In the genomic region with DNA sequence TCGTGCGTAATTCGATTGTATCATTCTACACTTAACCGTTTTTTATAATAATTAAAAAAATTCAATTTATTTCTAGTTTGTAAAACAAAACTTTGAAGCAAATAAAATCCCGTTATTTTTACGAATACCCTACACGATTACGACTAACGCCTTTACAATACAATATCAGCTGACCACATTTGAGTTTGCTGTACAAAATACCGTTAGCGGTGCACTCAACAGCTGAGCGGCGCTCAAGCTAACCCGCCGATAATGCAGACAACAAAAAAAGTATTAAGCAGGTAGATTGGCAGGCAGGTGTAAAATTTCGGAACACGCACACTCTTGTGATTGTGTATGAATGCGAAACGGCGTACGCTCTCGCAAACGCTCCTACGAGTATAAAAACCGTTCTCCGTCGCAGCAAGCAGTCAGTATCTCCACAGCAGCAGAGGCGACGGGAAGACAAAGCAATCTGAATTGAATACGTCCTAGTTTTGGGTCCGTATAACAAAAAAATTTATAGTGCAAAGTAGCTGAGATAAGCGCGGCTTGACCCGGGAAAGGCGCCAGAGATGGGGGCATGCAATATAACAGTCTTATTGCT, we compare ENCODE assay signal across 5 fruit fly cellular contexts.
TF ChIP-seq lines count a peak whose summit lies in the region.

A gene (plus strand): TSS at position 210 of the 586 bp plus-strand sequence.

- no peak for TF ChIP-seq CTCF in whole organism, embryonic (GFP tag; optimal IDR thresholded peaks at IDR 0.05; lab: Kevin White, UChicago)

TF ChIP-seq in whole organism, adult, 20 proteins besides CTCF, POLR2A, EP300 and RAD21:
- TF ChIP-seq CG14711 (tag; optimal IDR thresholded peaks at IDR 0.05; lab: Kevin White, UChicago) (no peak), ovo (GFP tag; optimal IDR thresholded peaks at IDR 0.05; lab: Kevin White, UChicago) (peak; percentile 95), Mnt (GFP tag; optimal IDR thresholded peaks at IDR 0.05; lab: Kevin White, UChicago) (peak; percentile 23), CG12768 (GFP tag; optimal IDR thresholded peaks at IDR 0.05; lab: Kevin White, UChicago) (peak; percentile 2), CG33017 (tag; optimal IDR thresholded peaks at IDR 0.05; lab: Kevin White, UChicago) (no peak), tj (GFP tag; optimal IDR thresholded peaks at IDR 0.05; lab: Kevin White, UChicago) (peak; percentile 48), CG7045 (GFP tag; optimal IDR thresholded peaks at IDR 0.05; lab: Kevin White, UChicago) (no peak), bab1 (GFP tag; optimal IDR thresholded peaks at IDR 0.05; lab: Kevin White, UChicago) (peak; percentile 48), cic (GFP tag; optimal IDR thresholded peaks at IDR 0.05; lab: Kevin White, UChicago) (peak; percentile 19), Hr96 (GFP tag; optimal IDR thresholded peaks at IDR 0.05; lab: Kevin White, UChicago) (no peak)

TF ChIP-seq in whole organism, embryonic, 481 proteins besides CTCF, POLR2A, EP300 and RAD21 (continues in another document):
- no peak for TF ChIP-seq CG17328 (GFP tag; IDR thresholded peaks at IDR 0.05; lab: Robert Waterston, UW)
- no peak for TF ChIP-seq Fer3 (tag; optimal IDR thresholded peaks at IDR 0.05; lab: Kevin White, UChicago)
- no peak for TF ChIP-seq CG30020 (tag; optimal IDR thresholded peaks at IDR 0.05; lab: Kevin White, UChicago)
- TF ChIP-seq Nf-YA (GFP tag; IDR thresholded peaks at IDR 0.05; lab: Robert Waterston, UW), result no peak
- TF ChIP-seq Gug (GFP tag; IDR thresholded peaks at IDR 0.05; lab: Robert Waterston, UW), result no peak
- TF ChIP-seq cg (GFP tag; optimal IDR thresholded peaks at IDR 0.05; lab: Kevin White, UChicago), result peak; percentile 70
- TF ChIP-seq CG2202 (tag; optimal IDR thresholded peaks at IDR 0.05; lab: Kevin White, UChicago), result no peak
- TF ChIP-seq CG15479 (GFP tag; optimal IDR thresholded peaks at IDR 0.05; lab: Kevin White, UChicago), result peak; percentile 89
- TF ChIP-seq YL-1 (GFP tag; optimal IDR thresholded peaks at IDR 0.05; lab: Kevin White, UChicago), result no peak
- TF ChIP-seq klu (GFP tag; IDR thresholded peaks at IDR 0.05; lab: Robert Waterston, UW), result no peak
- no peak for TF ChIP-seq crc (GFP tag; optimal IDR thresholded peaks at IDR 0.05; lab: Kevin White, UChicago)
- TF ChIP-seq CG13296 (GFP tag; optimal IDR thresholded peaks at IDR 0.05; lab: Kevin White, UChicago), result peak; percentile 22
- peak; percentile 13 for TF ChIP-seq HmgZ (tag; optimal IDR thresholded peaks at IDR 0.05; lab: Kevin White, UChicago)
- TF ChIP-seq lmd (GFP tag; IDR thresholded peaks at IDR 0.05; lab: Robert Waterston, UW), result no peak
- TF ChIP-seq nmo (GFP tag; optimal IDR thresholded peaks at IDR 0.05; lab: Kevin White, UChicago), result peak; percentile 20
- TF ChIP-seq hbn (GFP tag; IDR thresholded peaks at IDR 0.05; lab: Robert Waterston, UW; ENCODE audit: partially characterized antibody), result no peak; the same call in 1 of the 2 replicates
- TF ChIP-seq Dref (GFP tag; IDR thresholded peaks at IDR 0.05; lab: Robert Waterston, UW), result no peak
- TF ChIP-seq CG3726 (GFP tag; IDR thresholded peaks at IDR 0.05; lab: Robert Waterston, UW), result no peak
- no peak for TF ChIP-seq CG7928 (GFP tag; optimal IDR thresholded peaks at IDR 0.05; lab: Kevin White, UChicago)

TF ChIP-seq in whole organism, prepupa, 60 proteins besides CTCF, POLR2A, EP300 and RAD21:
- TF ChIP-seq CG6276 (GFP tag; optimal IDR thresholded peaks at IDR 0.05; lab: Kevin White, UChicago), result no peak
- TF ChIP-seq CG31627 (GFP tag; optimal IDR thresholded peaks at IDR 0.05; lab: Kevin White, UChicago), result no peak
- peak; percentile 86 for TF ChIP-seq svp (GFP tag; lab: Kevin White, UChicago)
- TF ChIP-seq Gug (GFP tag; IDR thresholded peaks at IDR 0.05; lab: Robert Waterston, UW), result no peak
- TF ChIP-seq CG1621 (tag; optimal IDR thresholded peaks at IDR 0.05; lab: Kevin White, UChicago), result peak; percentile 22
- no peak for TF ChIP-seq net (GFP tag; optimal IDR thresholded peaks at IDR 0.05; lab: Kevin White, UChicago)
- no peak for TF ChIP-seq Ets21C (GFP tag; optimal IDR thresholded peaks at IDR 0.05; lab: Kevin White, UChicago)
- TF ChIP-seq Hr4 (GFP tag; optimal IDR thresholded peaks at IDR 0.05; lab: Kevin White, UChicago), result peak; percentile 6
- no peak for TF ChIP-seq dsx (GFP tag; optimal IDR thresholded peaks at IDR 0.05; lab: Kevin White, UChicago; ENCODE audit: poor library complexity, severe bottlenecking)
- peak; percentile 16 for TF ChIP-seq Sox14 (GFP tag; optimal IDR thresholded peaks at IDR 0.05; lab: Kevin White, UChicago)
- TF ChIP-seq esn (GFP tag; optimal IDR thresholded peaks at IDR 0.05; lab: Kevin White, UChicago), result peak; percentile 26
- TF ChIP-seq CG11762 (GFP tag; optimal IDR thresholded peaks at IDR 0.05; lab: Kevin White, UChicago; ENCODE audit: insufficient read depth), result no peak
- TF ChIP-seq Sox15 (GFP tag; optimal IDR thresholded peaks at IDR 0.05; lab: Kevin White, UChicago), result no peak
- peak; percentile 51 for TF ChIP-seq CG15336 (GFP tag; IDR thresholded peaks at IDR 0.05; lab: Robert Waterston, UW)
- TF ChIP-seq Eip78C (GFP tag; lab: Kevin White, UChicago), result peak; percentile 55
- TF ChIP-seq CG6854 (GFP tag; optimal IDR thresholded peaks at IDR 0.05; lab: Kevin White, UChicago), result peak; percentile 12
- TF ChIP-seq CG6163 (GFP tag; IDR thresholded peaks at IDR 0.05; lab: Robert Waterston, UW), result peak; percentile 41; the same call in 1 of the 3 replicates

TF ChIP-seq in whole organism, pupa, 21 proteins besides CTCF, POLR2A, EP300 and RAD21:
- TF ChIP-seq CG8159 (tag; optimal IDR thresholded peaks at IDR 0.05; lab: Kevin White, UChicago) (no peak), CG14655 (GFP tag; optimal IDR thresholded peaks at IDR 0.05; lab: Kevin White, UChicago) (no peak), EcR (GFP tag; optimal IDR thresholded peaks at IDR 0.05; lab: Kevin White, UChicago) (peak; percentile 1), Ets98B (GFP tag; IDR thresholded peaks at IDR 0.05; lab: Robert Waterston, UW) (peak; percentile 32; the same call in 1 of the 2 replicates), rn (GFP tag; IDR thresholded peaks at IDR 0.05; lab: Robert Waterston, UW) (no peak), CG12605 (GFP tag; IDR thresholded peaks at IDR 0.05; lab: Robert Waterston, UW) (0 out of 2 replicates have a peak, but pooled peaks have one; percentile 46), CG32121 (GFP tag; IDR thresholded peaks at IDR 0.05; lab: Robert Waterston, UW) (0 out of 2 replicates have a peak, but pooled peaks have one; percentile 16), CG4496 (GFP tag; IDR thresholded peaks at IDR 0.05; lab: Robert Waterston, UW) (0 out of 3 replicates have a peak, but pooled peaks have one; percentile 19)

TF ChIP-seq in whole organism, wandering third instar larva, 38 proteins besides CTCF, POLR2A, EP300 and RAD21:
- TF ChIP-seq Myc (optimal IDR thresholded peaks at IDR 0.05; lab: Kevin White, UChicago) (no peak), Vsx2 (GFP tag; optimal IDR thresholded peaks at IDR 0.05; lab: Kevin White, UChicago; ENCODE audit: partially characterized antibody) (no peak), sv (GFP tag; optimal IDR thresholded peaks at IDR 0.05; lab: Kevin White, UChicago) (no peak), h (GFP tag; optimal IDR thresholded peaks at IDR 0.05; lab: Kevin White, UChicago) (peak; percentile 14), Mio (GFP tag; optimal IDR thresholded peaks at IDR 0.05; lab: Kevin White, UChicago) (no peak), Rel (GFP tag; optimal IDR thresholded peaks at IDR 0.05; lab: Kevin White, UChicago) (no peak), Rel (tag; optimal IDR thresholded peaks at IDR 0.05; lab: Kevin White, UChicago) (no peak), Dif (GFP tag; optimal IDR thresholded peaks at IDR 0.05; lab: Kevin White, UChicago; ENCODE audit: partially characterized antibody) (peak; percentile 51), CG32264 (GFP tag; optimal IDR thresholded peaks at IDR 0.05; lab: Kevin White, UChicago) (no peak)
